Fruit fly (Drosophila melanogaster) whole organism, embryonic: ENCODE results near the gene CCT7.

Experiments
- Ada2b ChIP-seq: fragments of 200-800 bp; sonication (Bioruptor generic); IDR thresholded peaks from 2 replicates; pipeline ENCODE4 v1.3.6; 2022; ENCODE audit warnings: missing biosample characterization, missing genetic modification characterization
- Atf6 ChIP-seq: fragments of 200-800 bp; sonication (Bioruptor generic); IDR thresholded peaks from 2 replicates; pipeline ENCODE4 v1.3.6; 2022; ENCODE audit warnings: missing biosample characterization, missing genetic modification characterization
- Blimp-1 ChIP-seq: fragments of 200-800 bp; sonication (Bioruptor generic); optimal IDR thresholded peaks from 3 replicates; lab custom pipeline; 2018; ENCODE audit warnings: missing biosample characterization, missing genetic modification characterization, mild to moderate bottlenecking, moderate library complexity, missing genetic modification reagents
- Bteb2 ChIP-seq: fragments of 200-800 bp; sonication (Bioruptor generic); optimal IDR thresholded peaks from 2 replicates; lab custom pipeline; 2016; ENCODE audit warnings: missing biosample characterization, missing genetic modification characterization
- CG10959 ChIP-seq: fragments of 200-800 bp; sonication (Bioruptor generic); IDR thresholded peaks from 2 replicates; pipeline ENCODE4 v1.3.6; 2022; ENCODE audit warnings: missing biosample characterization, missing genetic modification characterization
- CG11504 ChIP-seq: fragments of 200-800 bp; sonication (Bioruptor generic); optimal IDR thresholded peaks from 3 replicates; lab custom pipeline; 2019; ENCODE audit warnings: missing biosample characterization, mild to moderate bottlenecking, missing genetic modification characterization, moderate library complexity
- CG11723 ChIP-seq: fragments of 200-800 bp; sonication (Bioruptor generic); optimal IDR thresholded peaks from 2 replicates; lab custom pipeline; 2017; ENCODE audit warnings: missing biosample characterization, mild to moderate bottlenecking, missing genetic modification characterization
- CG14441 ChIP-seq: fragments of 200-800 bp; sonication (Bioruptor generic); IDR thresholded peaks from 2 replicates; pipeline ENCODE4 v1.3.6; 2022; ENCODE audit warnings: missing biosample characterization, missing genetic modification characterization
- CG14667 ChIP-seq: fragments of 200-800 bp; sonication (Bioruptor generic); IDR thresholded peaks from 2 replicates; pipeline ENCODE4 v1.3.6; 2022; ENCODE audit warnings: missing biosample characterization, missing genetic modification characterization
- CG14860 ChIP-seq: fragments of 200-800 bp; sonication (Bioruptor generic); IDR thresholded peaks from 3 replicates; pipeline ENCODE4 v1.3.6; 2022; ENCODE audit warnings: missing biosample characterization, missing genetic modification characterization; ENCODE audit not compliant: partially characterized antibody
- CG1602 ChIP-seq: fragments of 200-800 bp; sonication (Bioruptor generic); optimal IDR thresholded peaks from 3 replicates; lab custom pipeline; 2016; ENCODE audit warnings: missing biosample characterization, missing genetic modification characterization
- CG17829 ChIP-seq: fragments of 200-800 bp; optimal IDR thresholded peaks from 2 replicates; lab custom pipeline; 2019; ENCODE audit warnings: missing biosample characterization, mild to moderate bottlenecking, missing genetic modification characterization, moderate library complexity
- CG1792 ChIP-seq: fragments of 200-800 bp; sonication (Bioruptor generic); optimal IDR thresholded peaks from 2 replicates; lab custom pipeline; 2016; ENCODE audit warnings: missing biosample characterization, missing genetic modification characterization
- CG1832 ChIP-seq: fragments of 200-800 bp; sonication (Bioruptor generic); optimal IDR thresholded peaks from 2 replicates; lab custom pipeline; 2017; ENCODE audit warnings: missing biosample characterization, mild to moderate bottlenecking, missing genetic modification characterization, inconsistent platforms
- CG18599 ChIP-seq: fragments of 200-800 bp; sonication (Bioruptor generic); optimal IDR thresholded peaks from 3 replicates; lab custom pipeline; 2017; ENCODE audit warnings: missing biosample characterization, missing genetic modification characterization, mild to moderate bottlenecking, moderate library complexity, missing genetic modification reagents
- CG31224 ChIP-seq: fragments of 200-800 bp; sonication (Bioruptor generic); IDR thresholded peaks from 2 replicates; pipeline ENCODE4 v1.3.6; 2022; ENCODE audit warnings: missing biosample characterization, missing genetic modification characterization
- CG42726 ChIP-seq: fragments of 200-800 bp; sonication (Bioruptor generic); IDR thresholded peaks from 2 replicates; pipeline ENCODE4 v1.3.6; 2022; ENCODE audit warnings: missing biosample characterization, missing genetic modification characterization; ENCODE audit not compliant: partially characterized antibody
- CG4360 ChIP-seq: fragments of 200-800 bp; sonication (Bioruptor generic); IDR thresholded peaks from 2 replicates; pipeline ENCODE4 v1.3.6; 2022; ENCODE audit warnings: missing biosample characterization, missing genetic modification characterization
- CG43689 ChIP-seq: fragments of 200-800 bp; sonication (Bioruptor generic); IDR thresholded peaks from 2 replicates; pipeline ENCODE4 v1.3.6; 2022; ENCODE audit warnings: missing biosample characterization, missing genetic modification characterization
- CG4404 ChIP-seq: fragments of 200-800 bp; sonication (Bioruptor generic); IDR thresholded peaks from 2 replicates; pipeline ENCODE4 v1.3.6; 2022; ENCODE audit warnings: missing biosample characterization, missing genetic modification characterization
- CG8388 ChIP-seq: fragments of 200-800 bp; sonication (Bioruptor generic); optimal IDR thresholded peaks from 2 replicates; lab custom pipeline; 2019; ENCODE audit warnings: missing biosample characterization, mild to moderate bottlenecking, missing genetic modification characterization, moderate library complexity
- CG8478 ChIP-seq: fragments of >200 bp; optimal IDR thresholded peaks from 2 replicates; lab custom pipeline; 2018
- CoRest ChIP-seq: fragments of 200-800 bp; sonication (Bioruptor generic); optimal IDR thresholded peaks from 3 replicates; lab custom pipeline; 2018; ENCODE audit warnings: missing biosample characterization, mild to moderate bottlenecking, missing genetic modification characterization, moderate library complexity
- Ets97D ChIP-seq: fragments of 200-800 bp; sonication (Bioruptor generic); optimal IDR thresholded peaks from 3 replicates; lab custom pipeline; 2016; ENCODE audit warnings: missing biosample characterization, missing genetic modification characterization
- H2.0 ChIP-seq: fragments of 200-800 bp; sonication (Bioruptor generic); IDR thresholded peaks from 2 replicates; pipeline ENCODE4 v1.3.6; 2022; ENCODE audit warnings: missing biosample characterization, missing genetic modification characterization
- HmgZ ChIP-seq: fragments of 200-800 bp; sonication (Bioruptor generic); optimal IDR thresholded peaks from 2 replicates; lab custom pipeline; 2018; ENCODE audit warnings: missing biosample characterization, mild to moderate bottlenecking, missing genetic modification characterization
- Mad ChIP-seq: fragments of 200-800 bp; sonication (Bioruptor generic); optimal IDR thresholded peaks from 2 replicates; lab custom pipeline; 2016; ENCODE audit warnings: missing biosample characterization, missing genetic modification characterization
- Meics ChIP-seq: fragments of 200-800 bp; sonication (Bioruptor generic); optimal IDR thresholded peaks from 2 replicates; lab custom pipeline; 2017; ENCODE audit warnings: missing biosample characterization, mild to moderate bottlenecking, missing genetic modification characterization
- NFAT ChIP-seq: fragments of 200-800 bp; sonication (Bioruptor generic); IDR thresholded peaks from 2 replicates; pipeline ENCODE4 v1.3.6; 2022; ENCODE audit warnings: missing biosample characterization, missing genetic modification characterization
- Optix ChIP-seq: fragments of 200-800 bp; sonication (Bioruptor generic); IDR thresholded peaks from 3 replicates; pipeline ENCODE4 v1.3.6; 2022; ENCODE audit warnings: missing biosample characterization, missing genetic modification characterization
- Rx ChIP-seq: fragments of 200-800 bp; sonication (Bioruptor generic); IDR thresholded peaks from 2 replicates; pipeline ENCODE4 v1.3.6; 2022; ENCODE audit warnings: missing biosample characterization, missing genetic modification characterization
- Usf ChIP-seq: fragments of 200-800 bp; sonication (Bioruptor generic); optimal IDR thresholded peaks from 2 replicates; lab custom pipeline; 2017; ENCODE audit warnings: missing genotype, missing biosample characterization, missing genetic modification characterization
- abd-A ChIP-seq: fragments of 200-800 bp; sonication (Bioruptor generic); optimal IDR thresholded peaks from 3 replicates; lab custom pipeline; 2019; ENCODE audit warnings: missing biosample characterization, mild to moderate bottlenecking, missing genetic modification characterization, moderate library complexity
- chm ChIP-seq: fragments of 200-800 bp; sonication (Bioruptor generic); IDR thresholded peaks from 2 replicates; pipeline ENCODE4 v1.3.6; 2022; ENCODE audit warnings: missing biosample characterization, missing genetic modification characterization
- crol ChIP-seq: fragments of 200-800 bp; sonication (Bioruptor generic); IDR thresholded peaks from 2 replicates; pipeline ENCODE4 v1.3.6; 2022; ENCODE audit warnings: missing biosample characterization, missing genetic modification characterization
- gro ChIP-seq: fragments of 200-800 bp; sonication (Bioruptor generic); optimal IDR thresholded peaks from 2 replicates; lab custom pipeline; 2016; ENCODE audit warnings: missing biosample characterization, missing genetic modification characterization
- lab ChIP-seq: fragments of 200-800 bp; sonication (Bioruptor generic); optimal IDR thresholded peaks from 3 replicates; lab custom pipeline; 2017; ENCODE audit warnings: missing biosample characterization, missing genetic modification characterization, mild to moderate bottlenecking, moderate library complexity, missing genetic modification reagents
- pfk ChIP-seq: fragments of 200-800 bp; sonication (Bioruptor generic); optimal IDR thresholded peaks from 2 replicates; lab custom pipeline; 2018; ENCODE audit warnings: missing biosample characterization, mild to moderate bottlenecking, missing genetic modification characterization, moderate library complexity
- rib ChIP-seq: fragments of 200-800 bp; sonication (Bioruptor generic); IDR thresholded peaks from 2 replicates; pipeline ENCODE4 v1.3.6; 2022; ENCODE audit warnings: missing biosample characterization, missing genetic modification characterization
- scrt ChIP-seq: fragments of 200-800 bp; sonication (Bioruptor generic); optimal IDR thresholded peaks from 2 replicates; lab custom pipeline; 2018; ENCODE audit warnings: missing biosample characterization, mild to moderate bottlenecking, missing genetic modification characterization, moderate library complexity
- sd ChIP-seq: fragments of 200-800 bp; sonication (Bioruptor generic); optimal IDR thresholded peaks from 3 replicates; lab custom pipeline; 2018; ENCODE audit warnings: missing biosample characterization, mild to moderate bottlenecking, missing genetic modification characterization, moderate library complexity
- sens ChIP-seq: fragments of 200-800 bp; sonication (Bioruptor generic); peaks from one replicate; lab custom pipeline; 2016; ENCODE audit warnings: missing biosample characterization, missing genetic modification characterization
- sens-2 ChIP-seq: fragments of 200-800 bp; sonication (Bioruptor generic); IDR thresholded peaks from 2 replicates; pipeline ENCODE4 v1.3.6; 2022; ENCODE audit warnings: missing biosample characterization, missing genetic modification characterization
- sima ChIP-seq: fragments of 200-800 bp; sonication (Bioruptor generic); optimal IDR thresholded peaks from 2 replicates; lab custom pipeline; 2016; ENCODE audit warnings: missing biosample characterization, missing genetic modification characterization
- sna ChIP-seq: fragments of 200-800 bp; sonication (Bioruptor generic); IDR thresholded peaks from 2 replicates; pipeline ENCODE4 v1.3.6; 2022; ENCODE audit warnings: missing biosample characterization, missing genetic modification characterization; ENCODE audit not compliant: partially characterized antibody
- sob ChIP-seq: fragments of 200-800 bp; sonication (Bioruptor generic); IDR thresholded peaks from 2 replicates; pipeline ENCODE4 v1.3.6; 2022; ENCODE audit warnings: missing biosample characterization, missing genetic modification characterization
- tll ChIP-seq, 2 experiments: fragments of 200-800 bp in 1 of 2; fragments of >200 bp in 1 of 2; sonication (Bioruptor generic) in 1 of 2; optimal IDR thresholded peaks; 2 replicates each; lab custom pipeline; 2017 to 2019; ENCODE audit warnings: missing biosample characterization in 2 of 2, missing genetic modification characterization in 2 of 2, mild to moderate bottlenecking in 1 of 2, moderate library complexity in 1 of 2
- vvl ChIP-seq: fragments of 200-800 bp; sonication (Bioruptor generic); IDR thresholded peaks from 2 replicates; pipeline ENCODE4 v1.3.6; 2022; ENCODE audit warnings: missing biosample characterization, missing genetic modification characterization
- zen ChIP-seq: fragments of 200-800 bp; sonication (Bioruptor generic); optimal IDR thresholded peaks from 3 replicates; lab custom pipeline; 2018; ENCODE audit warnings: missing biosample characterization, mild to moderate bottlenecking, missing genetic modification characterization, moderate library complexity
- zfh2 ChIP-seq: fragments of 200-800 bp; sonication (Bioruptor generic); optimal IDR thresholded peaks from 2 replicates; lab custom pipeline; 2016; ENCODE audit warnings: missing biosample characterization, missing genetic modification characterization

Gene CCT7

DNA sequence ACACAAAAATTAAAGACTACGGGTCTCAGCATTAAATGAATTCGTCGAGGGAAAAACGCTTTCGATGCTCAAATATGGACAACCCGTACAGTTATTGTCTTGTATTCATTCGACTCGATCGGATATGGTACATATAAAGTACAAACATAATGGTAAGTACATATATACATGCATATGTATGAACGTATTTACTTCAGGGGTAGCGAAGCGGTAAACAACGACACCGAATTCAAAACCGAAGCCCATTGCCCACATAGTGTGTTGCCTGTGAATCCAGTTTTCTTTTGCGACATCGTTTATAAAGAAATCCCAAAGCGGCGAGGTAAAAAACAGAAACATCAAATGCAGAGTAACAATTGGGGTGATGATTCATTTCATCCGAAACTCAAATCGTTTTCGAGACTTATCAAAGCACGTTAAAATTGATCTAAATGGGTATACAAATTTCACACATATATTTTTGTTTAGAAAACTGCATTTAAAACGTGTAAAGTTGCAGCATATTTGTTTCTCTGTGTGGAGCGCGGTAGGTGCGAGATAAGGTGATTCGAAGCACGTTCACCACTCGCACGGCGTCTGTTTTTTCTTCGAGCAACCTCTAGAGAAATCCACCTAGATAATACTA is 11.1 kb downstream of the CCT7 start (continued):
- TF ChIP-seq sna (no peak), Atf6 (GFP tag; lab: Robert Waterston, UW) (no peak; the same call in 1 of the 2 replicates), Blimp-1 (GFP tag; lab: Kevin White, UChicago) (peak; percentile 42), Optix (GFP tag; lab: Robert Waterston, UW) (no peak), Rx (GFP tag; lab: Robert Waterston, UW) (no peak; the same call in 1 of the 2 replicates), HmgZ (peak; percentile 22), Ets97D (no peak), CG14441 (GFP tag; lab: Robert Waterston, UW) (peak; percentile 70), zfh2 (GFP tag; lab: Kevin White, UChicago) (peak; percentile 32), sens (peak; percentile 92), CG1832 (GFP tag; lab: Kevin White, UChicago) (no peak), sens-2 (GFP tag; lab: Robert Waterston, UW) (no peak), CG18599 (peak; percentile 38), chm (peak; percentile 73; the same call in 1 of the 2 replicates), pfk (GFP tag; lab: Kevin White, UChicago) (peak; percentile 34), vvl (GFP tag; lab: Robert Waterston, UW) (peak; percentile 83), CG31224 (GFP tag; lab: Robert Waterston, UW) (peak; percentile 23; the same call in 1 of the 2 replicates), scrt (GFP tag; lab: Kevin White, UChicago) (no peak), H2.0 (GFP tag; lab: Robert Waterston, UW) (0 out of 2 replicates have a peak, but pooled peaks have one; percentile 37), sd (tag; lab: Kevin White, UChicago) (no peak), CG8388 (peak; percentile 16), sima (GFP tag; lab: Kevin White, UChicago) (no peak), CG17829 (tag; lab: Kevin White, UChicago) (peak; percentile 11), CG43689 (GFP tag; lab: Robert Waterston, UW) (no peak), CG11723 (no peak), CG1602 (GFP tag; lab: Kevin White, UChicago) (no peak), CG1792 (GFP tag; lab: Kevin White, UChicago) (peak; percentile 13), Meics (GFP tag; lab: Kevin White, UChicago) (no peak), CG14860 (GFP tag; lab: Robert Waterston, UW) (no peak), crol (GFP tag; lab: Robert Waterston, UW) (peak; percentile 43; the same call in 1 of the 2 replicates), CG14667 (0 out of 2 replicates have a peak, but pooled peaks have one; percentile 28), CG11504 (tag; lab: Kevin White, UChicago) (peak; percentile 44), abd-A (tag; lab: Kevin White, UChicago) (peak; percentile 48), Bteb2 (GFP tag; lab: Kevin White, UChicago) (no peak), rib (GFP tag; lab: Robert Waterston, UW) (no peak), CG10959 (GFP tag; lab: Robert Waterston, UW) (peak; percentile 17; the same call in 1 of the 2 replicates), CG8478 (lab: Kevin White, UChicago) (no peak), lab (GFP tag; lab: Kevin White, UChicago) (no peak), CG42726 (GFP tag; lab: Robert Waterston, UW) (no peak), tll (GFP tag; optimal IDR thresholded peaks at IDR 0.05; lab: Kevin White, UChicago) (no peak), gro (no peak), sob (GFP tag; lab: Robert Waterston, UW) (peak; percentile 33; the same call in 1 of the 2 replicates), zen (tag; lab: Kevin White, UChicago) (no peak), Mad (GFP tag; lab: Kevin White, UChicago) (no peak), NFAT (GFP tag; lab: Robert Waterston, UW) (peak; percentile 60), CoRest (peak; percentile 21), CG4360 (no peak), CG4404 (GFP tag; lab: Robert Waterston, UW) (no peak; the same call in 1 of the 2 replicates), Usf (GFP tag; lab: Kevin White, UChicago) (no peak), Ada2b (GFP tag; lab: Robert Waterston, UW) (peak; percentile 51)
